Worm (Caenorhabditis elegans): ENCODE data around the gene C42D4.19.

Gene C42D4.19

ce11 chrIV:7190409-7190808 lies 15.0 kb downstream of the C42D4.19 start:
- TF ChIP-seq eor-1 (tag; optimal IDR thresholded peaks at IDR 0.05) (no peak), jun-1 (tag; optimal IDR thresholded peaks at IDR 0.05) (peak; percentile 77), nhr-76 (tag; optimal IDR thresholded peaks at IDR 0.05) (no peak), nhr-12 (tag; optimal IDR thresholded peaks at IDR 0.05) (no peak), nhr-23 (tag; optimal IDR thresholded peaks at IDR 0.05) (no peak), mml-1 (tag; optimal IDR thresholded peaks at IDR 0.05) (no peak), elt-3 (tag; optimal IDR thresholded peaks at IDR 0.05) (peak in 1 of 3 experiments; percentile 21), ceh-28 (tag; optimal IDR thresholded peaks at IDR 0.05) (peak; percentile 18), elt-2 (tag; optimal IDR thresholded peaks at IDR 0.05) (peak; percentile 94), pqm-1 (tag; optimal IDR thresholded peaks at IDR 0.05) (peak; percentile 94)

ce11 chrIV:7191745-7192144 lies 16.3 kb downstream of the C42D4.19 start, which contains the start of gene R13A1.5:
TSS of gene R13A1.5 (minus strand) at chrIV:7191845.
- TF ChIP-seq fkh-10 (GFP tag; optimal IDR thresholded peaks at IDR 0.05) (no peak), ztf-4 (tag; optimal IDR thresholded peaks at IDR 0.05) (no peak)

DNA sequence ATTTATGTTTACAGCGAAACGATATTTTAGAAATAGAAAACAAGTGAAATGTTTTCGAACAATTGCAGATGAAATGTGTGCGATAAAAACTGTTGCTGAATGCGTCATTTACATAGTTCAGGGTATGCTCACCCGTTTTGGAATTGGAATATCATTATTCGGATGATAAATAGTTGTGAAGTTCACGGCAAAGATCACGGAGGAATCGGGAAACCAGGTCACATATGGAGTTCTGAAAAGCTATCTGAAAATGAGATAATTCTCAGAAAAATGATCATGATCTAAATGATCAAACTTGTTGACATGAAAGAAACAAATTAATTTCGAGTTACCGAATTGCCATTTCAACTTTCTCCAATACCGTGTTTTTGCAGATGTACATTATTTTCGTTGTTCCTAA lies 20.3 kb downstream of the C42D4.19 start, which contains the start of gene best-16:
Gene best-16, minus strand, starts transcription at position 101 of the 400 bp plus-strand sequence.
- TF ChIP-seq nhr-76 (tag; optimal IDR thresholded peaks at IDR 0.05) (no peak), pqm-1 (tag; optimal IDR thresholded peaks at IDR 0.05) (no peak), nhr-12 (tag; optimal IDR thresholded peaks at IDR 0.05) (no peak), fos-1 (tag; optimal IDR thresholded peaks at IDR 0.05) (no peak), daf-12 (tag; optimal IDR thresholded peaks at IDR 0.05) (no peak), pha-4 (tag; optimal IDR thresholded peaks at IDR 0.05) (no peak), zag-1 (tag; optimal IDR thresholded peaks at IDR 0.05) (no peak), ama-1 (optimal IDR thresholded peaks at IDR 0.05) (no peak), nhr-237 (tag; optimal IDR thresholded peaks at IDR 0.05) (no peak), ztf-11 (tag; optimal IDR thresholded peaks at IDR 0.05) (no peak), tbx-2 (tag; optimal IDR thresholded peaks at IDR 0.05) (no peak)

DNA sequence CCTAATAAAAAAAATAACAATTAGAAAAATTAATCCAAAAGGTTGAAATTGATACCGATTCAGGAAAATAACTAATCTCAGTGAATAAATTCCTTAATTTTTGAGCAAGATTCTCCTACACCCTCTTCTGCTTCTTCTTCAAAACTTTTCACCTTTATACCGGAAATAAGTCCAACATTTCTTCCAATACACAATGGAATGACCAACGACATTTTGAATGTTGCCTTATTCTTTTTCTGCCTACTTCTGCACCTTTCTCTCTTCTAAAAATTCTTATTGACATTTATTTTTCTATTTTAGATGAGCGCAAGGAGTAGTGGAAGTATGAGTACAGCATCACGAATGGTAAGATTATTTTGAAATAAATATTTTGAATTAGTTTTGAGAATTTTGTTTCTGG lies 21.4 kb downstream of the C42D4.19 start, which contains the start of gene unc-8:
Gene unc-8, plus strand, starts transcription at position 301 of the 400 bp plus-strand sequence.
- TF ChIP-seq tbx-2 (tag; optimal IDR thresholded peaks at IDR 0.05) (no peak), ztf-11 (tag; optimal IDR thresholded peaks at IDR 0.05) (no peak), egl-27 (tag; optimal IDR thresholded peaks at IDR 0.05) (no peak), nhr-25 (tag; optimal IDR thresholded peaks at IDR 0.05) (no peak), lsy-12 (tag; optimal IDR thresholded peaks at IDR 0.05) (no peak), nhr-28 (tag; optimal IDR thresholded peaks at IDR 0.05) (no peak), mml-1 (tag; optimal IDR thresholded peaks at IDR 0.05) (no peak), unc-62 (GFP tag; optimal IDR thresholded peaks at IDR 0.05) (no peak), nfya-1 (tag; optimal IDR thresholded peaks at IDR 0.05; ENCODE audit: insufficient read depth) (no peak), nhr-11 (tag; optimal IDR thresholded peaks at IDR 0.05) (no peak), nhr-237 (tag; optimal IDR thresholded peaks at IDR 0.05) (no peak), snpc-4 (tag; optimal IDR thresholded peaks at IDR 0.05) (no peak), ZK546.5 (tag; optimal IDR thresholded peaks at IDR 0.05) (no peak), ceh-9 (tag; optimal IDR thresholded peaks at IDR 0.05) (no peak), aly-2 (tag; optimal IDR thresholded peaks at IDR 0.05) (no peak), pqm-1 (tag; optimal IDR thresholded peaks at IDR 0.05) (no peak)

ce11 chrIV:7203696-7204095 lies 28.2 kb downstream of the C42D4.19 start, which contains the start of gene R13A1.3:
TSS of gene R13A1.3 (plus strand) at chrIV:7203996.
- TF ChIP-seq nhr-77 (tag; optimal IDR thresholded peaks at IDR 0.05) = no peak
- no peak for TF ChIP-seq fos-1 (tag; optimal IDR thresholded peaks at IDR 0.05)
- TF ChIP-seq hmg-11 (tag; optimal IDR thresholded peaks at IDR 0.05) = no peak

DNA sequence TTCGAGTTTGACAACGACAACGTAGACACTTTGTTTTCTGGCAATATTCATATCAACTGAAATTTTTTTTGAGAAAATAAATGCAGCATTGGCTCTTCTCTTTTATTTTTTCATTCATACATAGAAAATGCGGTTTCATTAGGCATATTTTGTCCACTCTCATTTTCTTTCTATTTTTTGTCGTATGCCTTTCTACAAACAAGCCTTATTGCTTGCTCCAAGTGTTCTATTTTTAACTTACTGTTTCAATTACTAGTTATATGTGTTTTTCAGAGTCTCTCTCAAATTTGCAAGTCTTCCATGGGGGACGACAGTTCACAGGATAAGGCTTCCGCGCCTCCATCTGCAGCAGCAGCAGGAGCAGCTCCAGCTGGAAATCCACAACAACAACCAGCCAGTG lies 30.5 kb downstream of the C42D4.19 start, which contains the start of gene kcc-1:
Gene kcc-1, plus strand, starts transcription at position 301 of the 400 bp plus-strand sequence.
- TF ChIP-seq fkh-2 (tag; optimal IDR thresholded peaks at IDR 0.05) = no peak
- TF ChIP-seq unc-39 (tag; optimal IDR thresholded peaks at IDR 0.05) = no peak

Data from whole organism, L3 larva.